Fruit fly (Drosophila melanogaster): Measurements from ENCODE around the gene TfIIB.

The TfIIB gene

dm6 chr2L:10408122-10408576, 23.0 kb upstream of the TfIIB start, which contains the start of the genes Ip259 and RpS27A (continued):
- TF ChIP-seq bsh (GFP tag; optimal IDR thresholded peaks at IDR 0.05) = peak in 1 of 2 experiments; percentile 61
- TF ChIP-seq CG17612 (GFP tag; IDR thresholded peaks at IDR 0.05) = no peak
- no peak for TF ChIP-seq CG14965 (GFP tag; optimal IDR thresholded peaks at IDR 0.05; ENCODE audit: borderline replicate concordance)
- TF ChIP-seq danr (GFP tag; IDR thresholded peaks at IDR 0.05) = peak; percentile 40; the same call in 1 of the 2 replicates
- peak; percentile 62 for TF ChIP-seq p53 (GFP tag; optimal IDR thresholded peaks at IDR 0.05)
- TF ChIP-seq exex (tag; optimal IDR thresholded peaks at IDR 0.05) = no peak
- peak; percentile 47; the same call in 2 of the 3 replicates for TF ChIP-seq B-H1 (GFP tag; IDR thresholded peaks at IDR 0.05)
- peak; percentile 40 for TF ChIP-seq org-1 (GFP tag; optimal IDR thresholded peaks at IDR 0.05)
- peak; percentile 82 for TF ChIP-seq CG7271 (tag; optimal IDR thresholded peaks at IDR 0.05)
- TF ChIP-seq D19A (tag; optimal IDR thresholded peaks at IDR 0.05) = peak; percentile 45
- TF ChIP-seq CG30020 (tag; optimal IDR thresholded peaks at IDR 0.05) = peak; percentile 99
- TF ChIP-seq CG1647 (GFP tag; optimal IDR thresholded peaks at IDR 0.05) = peak; percentile 64
- TF ChIP-seq Lim3 (GFP tag; IDR thresholded peaks at IDR 0.05) = no peak
- peak; percentile 71 for TF ChIP-seq tio (GFP tag; optimal IDR thresholded peaks at IDR 0.05)
- peak; percentile 43 for TF ChIP-seq disco-r (GFP tag; optimal IDR thresholded peaks at IDR 0.05)
- peak; percentile 30 for TF ChIP-seq stwl (tag; optimal IDR thresholded peaks at IDR 0.05)
- TF ChIP-seq abd-A (tag; optimal IDR thresholded peaks at IDR 0.05) = no peak
- peak; percentile 60 for TF ChIP-seq CG10267 (tag; optimal IDR thresholded peaks at IDR 0.05)
- no peak for TF ChIP-seq jigr1 (GFP tag; IDR thresholded peaks at IDR 0.05)
- TF ChIP-seq Six4 (GFP tag; optimal IDR thresholded peaks at IDR 0.05) = peak; percentile 7
- no peak; the same call in 1 of the 3 replicates for TF ChIP-seq sr (GFP tag; IDR thresholded peaks at IDR 0.05)
- no peak for TF ChIP-seq CG11504 (tag; optimal IDR thresholded peaks at IDR 0.05)
- no peak for TF ChIP-seq grn (GFP tag; optimal IDR thresholded peaks at IDR 0.05)
- no peak for TF ChIP-seq usp (GFP tag; optimal IDR thresholded peaks at IDR 0.05)
- TF ChIP-seq Awh (GFP tag; IDR thresholded peaks at IDR 0.05) = peak; percentile 75
- TF ChIP-seq hb (GFP tag; IDR thresholded peaks at IDR 0.05; ENCODE audit: partially characterized antibody) = no peak
- peak; percentile 65 for TF ChIP-seq CoRest (tag; optimal IDR thresholded peaks at IDR 0.05)
- peak; percentile 98 for TF ChIP-seq Ets65A (GFP tag)
- no peak for TF ChIP-seq Sox102F (GFP tag; optimal IDR thresholded peaks at IDR 0.05)
- no peak; the same call in 1 of the 2 replicates for TF ChIP-seq CG14667 (GFP tag; IDR thresholded peaks at IDR 0.05)
- TF ChIP-seq tx (GFP tag; optimal IDR thresholded peaks at IDR 0.05) = no peak
- TF ChIP-seq Dfd (GFP tag; optimal IDR thresholded peaks at IDR 0.05) = no peak
- TF ChIP-seq sim (GFP tag; IDR thresholded peaks at IDR 0.05) = peak; percentile 64; the same call in 1 of the 2 replicates
- TF ChIP-seq chn (GFP tag; optimal IDR thresholded peaks at IDR 0.05) = peak; percentile 37
- TF ChIP-seq Aef1 (GFP tag; IDR thresholded peaks at IDR 0.05) = peak; percentile 54; the same call in 2 of the 3 replicates
- peak; percentile 90 for TF ChIP-seq zfh1 (GFP tag; IDR thresholded peaks at IDR 0.05)
- peak; percentile 86 for TF ChIP-seq HLHmδ (GFP tag; optimal IDR thresholded peaks at IDR 0.05)
- TF ChIP-seq CG13296 (GFP tag; optimal IDR thresholded peaks at IDR 0.05) = peak; percentile 79
- peak; percentile 88 for TF ChIP-seq Dbx (GFP tag; IDR thresholded peaks at IDR 0.05)
- no peak; the same call in 2 of the 3 replicates for TF ChIP-seq Opbp (GFP tag; IDR thresholded peaks at IDR 0.05; ENCODE audit: partially characterized antibody)
- TF ChIP-seq Bgb (GFP tag; IDR thresholded peaks at IDR 0.05; ENCODE audit: partially characterized antibody) = peak; percentile 16; the same call in 1 of the 2 replicates
- peak; percentile 87 for TF ChIP-seq CG13775 (GFP tag; optimal IDR thresholded peaks at IDR 0.05)
- peak; percentile 71 for TF ChIP-seq CG14050 (GFP tag; IDR thresholded peaks at IDR 0.05)
- TF ChIP-seq CG15696 (tag; optimal IDR thresholded peaks at IDR 0.05) = peak; percentile 42
- TF ChIP-seq Hey (tag; optimal IDR thresholded peaks at IDR 0.05) = no peak
- no peak for TF ChIP-seq chinmo (GFP tag; IDR thresholded peaks at IDR 0.05; ENCODE audit: partially characterized antibody)
- TF ChIP-seq gsb (GFP tag; IDR thresholded peaks at IDR 0.05) = peak; percentile 40
- peak; percentile 7 for TF ChIP-seq CG5245 (GFP tag; optimal IDR thresholded peaks at IDR 0.05)
- no peak; the same call in 1 of the 2 replicates for TF ChIP-seq CG13287 (GFP tag; IDR thresholded peaks at IDR 0.05; ENCODE audit: partially characterized antibody)
- TF ChIP-seq dmrt11E (tag; optimal IDR thresholded peaks at IDR 0.05) = peak; percentile 71
